Worm (Caenorhabditis elegans) whole organism, young adult: ENCODE measurements around the gene madf-4.

ENCODE experiments used
- B0261.1 ChIP-seq: sonication (generic microtip); optimal IDR thresholded peaks from 2 replicates; lab custom pipeline; 2016; ENCODE audit warnings: mild to moderate bottlenecking, missing genetic modification characterization, moderate library complexity, missing compliant biosample characterization
- F23B12.7 ChIP-seq: sonication (generic microtip); optimal IDR thresholded peaks from 2 replicates; lab custom pipeline; 2017; ENCODE audit warnings: missing genetic modification characterization, mild to moderate bottlenecking, missing compliant biosample characterization, antibody characterized with exemption, moderate library complexity; ENCODE audit not compliant: insufficient read depth
- F49E8.2 ChIP-seq: sonication (generic microtip); optimal IDR thresholded peaks from 3 replicates; lab custom pipeline; 2017; ENCODE audit warnings: missing genetic modification characterization, mild to moderate bottlenecking, missing compliant biosample characterization, antibody characterized with exemption, moderate library complexity; ENCODE audit not compliant: insufficient read depth
- F52B5.7 ChIP-seq: sonication (generic microtip); optimal IDR thresholded peaks from 2 replicates; lab custom pipeline; 2016; ENCODE audit warnings: mild to moderate bottlenecking, missing genetic modification characterization, missing compliant biosample characterization
- F57A8.1 ChIP-seq: fragments of 200-800 bp; sonication (Bioruptor generic); optimal IDR thresholded peaks from 2 replicates; lab custom pipeline; 2018; ENCODE audit warnings: mild to moderate bottlenecking, missing genetic modification characterization, moderate library complexity, missing compliant biosample characterization
- T07F8.4 ChIP-seq: sonication (generic microtip); optimal IDR thresholded peaks from 2 replicates; lab custom pipeline; 2016; ENCODE audit warnings: mild to moderate bottlenecking, missing genetic modification characterization, moderate library complexity, missing compliant biosample characterization
- T26A5.8 ChIP-seq: sonication (generic microtip); optimal IDR thresholded peaks from 2 replicates; lab custom pipeline; 2016; ENCODE audit warnings: missing genetic modification characterization, missing compliant biosample characterization
- Y53G8AR.9 ChIP-seq: fragments of 200-800 bp; sonication (Bioruptor generic); conservative IDR thresholded peaks from 2 replicates; pipeline ENCODE4 v1.3.6; 2022; ENCODE audit warnings: missing genetic modification reagents, missing genetic modification characterization, missing compliant biosample characterization
- Y95B8A.8 ChIP-seq: fragments of 200-800 bp; sonication (Bioruptor generic); IDR thresholded peaks from 2 replicates; pipeline ENCODE4 v1.3.6; 2022; ENCODE audit warnings: missing genetic modification reagents, missing genetic modification characterization, missing compliant biosample characterization
- bed-2 ChIP-seq: fragments of 200-800 bp; sonication (Bioruptor generic); IDR thresholded peaks from 2 replicates; pipeline ENCODE4 v1.3.6; 2022; ENCODE audit warnings: missing genetic modification reagents, missing genetic modification characterization, missing compliant biosample characterization
- ceh-91 ChIP-seq: fragments of 200-800 bp; sonication (Bioruptor generic); IDR thresholded peaks from 2 replicates; pipeline ENCODE4 v1.3.6; 2022; ENCODE audit warnings: missing genetic modification reagents, missing genetic modification characterization, missing compliant biosample characterization
- chd-7 ChIP-seq: sonication (generic microtip); optimal IDR thresholded peaks from 2 replicates; lab custom pipeline; 2016; ENCODE audit warnings: mild to moderate bottlenecking, missing genetic modification characterization, moderate library complexity, missing compliant biosample characterization
- dox-1 ChIP-seq: fragments of 200-800 bp; sonication (Bioruptor generic); IDR thresholded peaks from 2 replicates; pipeline ENCODE4 v1.3.6; 2022; ENCODE audit warnings: missing genetic modification reagents, missing genetic modification characterization, missing compliant biosample characterization
- dpl-1 ChIP-seq: fragments of 150-350 bp; optimal IDR thresholded peaks from 2 replicates; lab custom pipeline; 2014; ENCODE audit warnings: missing biosample characterization, missing genetic modification reagents, missing genetic modification characterization
- efl-1 ChIP-seq: fragments of 150-350 bp; optimal IDR thresholded peaks from 2 replicates; lab custom pipeline; 2014; ENCODE audit warnings: missing biosample characterization, missing genetic modification reagents, missing genetic modification characterization
- ekl-4 ChIP-seq: fragments of 200-800 bp; sonication (Bioruptor generic); IDR thresholded peaks from 2 replicates; pipeline ENCODE4 v1.3.6; 2022; ENCODE audit warnings: missing genetic modification reagents, missing genetic modification characterization, missing compliant biosample characterization
- gei-17 ChIP-seq: fragments of 200-800 bp; sonication (Bioruptor generic); optimal IDR thresholded peaks from 2 replicates; lab custom pipeline; 2018; ENCODE audit warnings: mild to moderate bottlenecking, missing genetic modification characterization, missing compliant biosample characterization
- hrde-1 ChIP-seq: sonication (generic microtip); optimal IDR thresholded peaks from 2 replicates; lab custom pipeline; 2016; ENCODE audit warnings: missing genetic modification characterization, mild to moderate bottlenecking, missing compliant biosample characterization, moderate library complexity, missing genotype, missing genetic modification reagents, borderline replicate concordance
- lag-1 ChIP-seq: fragments of 200-800 bp; sonication (Bioruptor generic); IDR thresholded peaks from 2 replicates; pipeline ENCODE4 v1.3.6; 2022; ENCODE audit warnings: missing genetic modification reagents, missing genetic modification characterization, missing compliant biosample characterization
- let-607 ChIP-seq, 2 experiments: fragments of 200-800 bp in 1 of 2; sonication (Bioruptor generic) in 1 of 2; sonication (generic microtip) in 1 of 2; optimal IDR thresholded peaks; 2 replicates each; lab custom pipeline; 2016 to 2018; ENCODE audit warnings: mild to moderate bottlenecking in 2 of 2, missing compliant biosample characterization in 2 of 2, missing genetic modification characterization in 2 of 2, moderate library complexity in 2 of 2, missing genotype in 1 of 2
- lin-26 ChIP-seq: fragments of 200-800 bp; sonication (Bioruptor generic); IDR thresholded peaks from 2 replicates; pipeline ENCODE4 v1.3.6; 2022; ENCODE audit warnings: missing genetic modification reagents, missing genetic modification characterization, missing compliant biosample characterization
- lin-40 ChIP-seq: sonication (generic microtip); optimal IDR thresholded peaks from 2 replicates; lab custom pipeline; 2016; ENCODE audit warnings: missing genetic modification characterization, mild to moderate bottlenecking, missing compliant biosample characterization, missing genotype, missing genetic modification reagents
- lir-1 ChIP-seq: fragments of 200-800 bp; sonication (Bioruptor generic); conservative IDR thresholded peaks from 2 replicates; pipeline ENCODE4 v1.3.6; 2022; ENCODE audit warnings: missing genetic modification reagents, missing genetic modification characterization, missing compliant biosample characterization
- lsl-1 ChIP-seq: fragments of 200-800 bp; sonication (Bioruptor generic); optimal IDR thresholded peaks from 2 replicates; lab custom pipeline; 2018; ENCODE audit warnings: mild to moderate bottlenecking, missing genetic modification characterization, moderate library complexity, missing compliant biosample characterization
- lsy-27 ChIP-seq: sonication (generic microtip); optimal IDR thresholded peaks from 2 replicates; lab custom pipeline; 2017; ENCODE audit warnings: missing genetic modification characterization, mild to moderate bottlenecking, missing compliant biosample characterization, antibody characterized with exemption, missing genotype, borderline replicate concordance; ENCODE audit not compliant: insufficient read depth
- madf-6 ChIP-seq: fragments of 200-800 bp; sonication (Bioruptor generic); IDR thresholded peaks from 2 replicates; pipeline ENCODE4 v1.3.6; 2022; ENCODE audit warnings: missing genetic modification reagents, missing genetic modification characterization, missing compliant biosample characterization
- mxl-1 ChIP-seq: sonication (generic microtip); optimal IDR thresholded peaks from 2 replicates; lab custom pipeline; 2016; ENCODE audit warnings: missing genetic modification characterization, missing compliant biosample characterization
- nfyb-1 ChIP-seq: fragments of 200-800 bp; sonication (Bioruptor generic); IDR thresholded peaks from 2 replicates; pipeline ENCODE4 v1.3.6; 2022; ENCODE audit warnings: missing genetic modification reagents, missing genetic modification characterization, missing compliant biosample characterization
- nhr-120 ChIP-seq: fragments of 200-800 bp; sonication (Bioruptor generic); IDR thresholded peaks from 2 replicates; pipeline ENCODE4 v1.3.6; 2022; ENCODE audit warnings: missing genetic modification characterization, missing compliant biosample characterization
- nhr-80 ChIP-seq: sonication (generic microtip); optimal IDR thresholded peaks from 2 replicates; lab custom pipeline; 2016; ENCODE audit warnings: missing genetic modification characterization, missing compliant biosample characterization
- sdz-38 ChIP-seq: sonication (generic microtip); optimal IDR thresholded peaks from 2 replicates; lab custom pipeline; 2016; ENCODE audit warnings: missing genotype, missing genetic modification characterization, missing compliant biosample characterization
- snpc-1.1 ChIP-seq: sonication (generic microtip); optimal IDR thresholded peaks from 2 replicates; lab custom pipeline; 2017; ENCODE audit warnings: missing genetic modification characterization, mild to moderate bottlenecking, missing compliant biosample characterization, antibody characterized with exemption, moderate library complexity, missing genotype, missing genetic modification reagents; ENCODE audit not compliant: insufficient read depth
- tbp1 ChIP-seq: fragments of 200-800 bp; sonication (Bioruptor generic); optimal IDR thresholded peaks from 2 replicates; lab custom pipeline; 2018; ENCODE audit warnings: mild to moderate bottlenecking, missing genetic modification characterization, missing compliant biosample characterization
- zfh-2 ChIP-seq: fragments of 200-800 bp; sonication (Bioruptor generic); conservative IDR thresholded peaks from 2 replicates; pipeline ENCODE4 v1.3.6; 2022; ENCODE audit warnings: missing genetic modification reagents, missing genetic modification characterization, missing compliant biosample characterization
- ztf-22 ChIP-seq: fragments of 200-800 bp; sonication (Bioruptor generic); optimal IDR thresholded peaks from 2 replicates; lab custom pipeline; 2018; ENCODE audit warnings: mild to moderate bottlenecking, missing genetic modification characterization, moderate library complexity, missing compliant biosample characterization

madf-4 gene

ce11 chrV:9930612-9931065, 31.7 kb downstream of the madf-4 start, which contains the start of the genes rmh-2 and suds-3:
rmh-2 (minus strand) TSS chrV:9930775.
suds-3 (plus strand) TSS chrV:9931015.
- peak; percentile 7 for TF ChIP-seq lsl-1 (GFP tag; lab: Kevin White, UChicago)
- peak; percentile 37 for TF ChIP-seq F23B12.7
- TF ChIP-seq sdz-38 = no peak
- TF ChIP-seq dpl-1 (GFP tag; lab: Kevin White, UChicago) = peak; percentile 20
- peak; percentile 35; the same call in 1 of the 2 replicates for TF ChIP-seq madf-6 (GFP tag; lab: Robert Waterston, UW)
- TF ChIP-seq efl-1 = peak; percentile 61

- TF ChIP-seq let-607 (tag; optimal IDR thresholded peaks at IDR 0.05; lab: Kevin White, UChicago) (peak; percentile 43 to 49), Y95B8A.8 (GFP tag; lab: Robert Waterston, UW) (no peak), gei-17 (no peak), nhr-80 (tag; lab: Kevin White, UChicago) (peak; percentile 60), snpc-1.1 (tag; lab: Kevin White, UChicago) (no peak), T07F8.4 (tag; lab: Kevin White, UChicago) (no peak), ekl-4 (GFP tag; lab: Robert Waterston, UW) (no peak), Y53G8AR.9 (0 out of 2 replicates have a peak, but pooled peaks have one; percentile 44)
Measured at ce11 chrV:9927954-9928353, 34.3 kb downstream of the madf-4 start.

- TF ChIP-seq lag-1 (GFP tag; lab: Robert Waterston, UW) = no peak
- TF ChIP-seq lsl-1 (GFP tag; lab: Kevin White, UChicago) = peak; percentile 56
- 0 out of 2 replicates have a peak, but pooled peaks have one; percentile 53 for TF ChIP-seq nfyb-1 (GFP tag; lab: Robert Waterston, UW)
- peak; percentile 35 for TF ChIP-seq hrde-1 (tag; lab: Kevin White, UChicago)
- TF ChIP-seq, all 124 proteins: peak for 3
Measured at ce11 chrV:9927381-9927780, 34.9 kb downstream of the madf-4 start.

ce11 chrV:9926240-9926639, 36.1 kb downstream of the madf-4 start, which contains the start of gene C50H2.13:
C50H2.13 (plus strand) TSS chrV:9926540.
- TF ChIP-seq ceh-91 (GFP tag; lab: Robert Waterston, UW) (no peak), lsl-1 (GFP tag; lab: Kevin White, UChicago) (no peak), dox-1 (GFP tag; lab: Robert Waterston, UW) (no peak), ztf-22 (GFP tag; lab: Kevin White, UChicago) (no peak), F52B5.7 (tag; lab: Kevin White, UChicago) (no peak)
- TF ChIP-seq, all 124 proteins: peak for 0

ce11 chrV:9925647-9926046, 36.6 kb downstream of the madf-4 start:
- TF ChIP-seq let-607 (tag; optimal IDR thresholded peaks at IDR 0.05; lab: Kevin White, UChicago) (peak in 1 of 2 experiments; percentile 6), T26A5.8 (tag; lab: Kevin White, UChicago) (no peak), nhr-80 (tag; lab: Kevin White, UChicago) (peak; percentile 87)

ce11 chrV:9924389-9924788, 37.9 kb downstream of the madf-4 start:
- TF ChIP-seq bed-2 (GFP tag; lab: Robert Waterston, UW) = no peak
- TF ChIP-seq lin-40 = no peak
- TF ChIP-seq chd-7 (tag; lab: Kevin White, UChicago) = no peak
- no peak for TF ChIP-seq hrde-1 (tag; lab: Kevin White, UChicago)
- TF ChIP-seq lin-26 (GFP tag; lab: Robert Waterston, UW) = no peak
- no peak for TF ChIP-seq nhr-120 (GFP tag; lab: Robert Waterston, UW)
- TF ChIP-seq lir-1 (GFP tag; lab: Robert Waterston, UW) = no peak
- no peak for TF ChIP-seq F49E8.2
- TF ChIP-seq zfh-2 (GFP tag; lab: Robert Waterston, UW) = no peak
- TF ChIP-seq mxl-1 = no peak
- no peak for TF ChIP-seq tbp1
- TF ChIP-seq F52B5.7 (tag; lab: Kevin White, UChicago) = no peak
- no peak for TF ChIP-seq efl-1
- TF ChIP-seq F57A8.1 (GFP tag; lab: Kevin White, UChicago) = no peak
- TF ChIP-seq B0261.1 (tag; lab: Kevin White, UChicago) = no peak
- no peak for TF ChIP-seq lsy-27 (tag; lab: Kevin White, UChicago)
